Fruit fly (Drosophila melanogaster) whole organism, embryonic: Measurements from ENCODE around the gene CG14427.

ENCODE experiments used
- CG10147 ChIP-seq: fragments of 200-800 bp; sonication (Bioruptor generic); optimal IDR thresholded peaks from 2 replicates; lab custom pipeline; 2019; ENCODE audit warnings: missing biosample characterization, mild to moderate bottlenecking, missing genetic modification characterization, moderate library complexity
- CG1233 ChIP-seq: fragments of 200-800 bp; sonication (Bioruptor generic); optimal IDR thresholded peaks from 4 replicates; lab custom pipeline; 2018; ENCODE audit warnings: missing biosample characterization, mild to moderate bottlenecking, missing genetic modification characterization
- CG13424 ChIP-seq: fragments of 200-800 bp; sonication (Bioruptor generic); optimal IDR thresholded peaks from 2 replicates; lab custom pipeline; 2019; ENCODE audit warnings: missing biosample characterization, mild to moderate bottlenecking, missing genetic modification characterization, moderate library complexity
- CG17385 ChIP-seq: fragments of 200-800 bp; sonication (Bioruptor generic); optimal IDR thresholded peaks from 3 replicates; lab custom pipeline; 2018; ENCODE audit warnings: missing biosample characterization, mild to moderate bottlenecking, missing genetic modification characterization
- CG1792 ChIP-seq: fragments of 200-800 bp; sonication (Bioruptor generic); optimal IDR thresholded peaks from 2 replicates; lab custom pipeline; 2016; ENCODE audit warnings: missing biosample characterization, missing genetic modification characterization
- CG18619 ChIP-seq: fragments of 200-800 bp; sonication (Bioruptor generic); optimal IDR thresholded peaks from 3 replicates; lab custom pipeline; 2017; ENCODE audit warnings: missing biosample characterization, mild to moderate bottlenecking, missing genetic modification characterization
- CG31388 ChIP-seq: fragments of 200-800 bp; sonication (Bioruptor generic); optimal IDR thresholded peaks from 2 replicates; lab custom pipeline; 2016; ENCODE audit warnings: missing biosample characterization, missing genetic modification characterization
- CG33557 ChIP-seq: fragments of 200-800 bp; sonication (Bioruptor generic); optimal IDR thresholded peaks from 2 replicates; lab custom pipeline; 2019; ENCODE audit warnings: missing biosample characterization, mild to moderate bottlenecking, missing genetic modification characterization, moderate library complexity
- CG34224 ChIP-seq: fragments of 200-800 bp; sonication (Bioruptor generic); IDR thresholded peaks from 3 replicates; pipeline ENCODE4 v1.3.6; 2022; ENCODE audit warnings: missing biosample characterization, missing genetic modification characterization; ENCODE audit not compliant: partially characterized antibody
- CG4404 ChIP-seq: fragments of 200-800 bp; sonication (Bioruptor generic); IDR thresholded peaks from 2 replicates; pipeline ENCODE4 v1.3.6; 2022; ENCODE audit warnings: missing biosample characterization, missing genetic modification characterization
- CG6689 ChIP-seq: fragments of 200-800 bp; sonication (Bioruptor generic); IDR thresholded peaks from 2 replicates; pipeline ENCODE4 v1.3.6; 2022; ENCODE audit warnings: missing biosample characterization, missing genetic modification characterization
- CG6813 ChIP-seq: fragments of 200-800 bp; sonication (Bioruptor generic); optimal IDR thresholded peaks from 2 replicates; lab custom pipeline; 2017; ENCODE audit warnings: missing biosample characterization, missing genetic modification characterization, mild to moderate bottlenecking, moderate library complexity, missing genetic modification reagents
- CG8388 ChIP-seq: fragments of 200-800 bp; sonication (Bioruptor generic); optimal IDR thresholded peaks from 2 replicates; lab custom pipeline; 2019; ENCODE audit warnings: missing biosample characterization, mild to moderate bottlenecking, missing genetic modification characterization, moderate library complexity
- CG9817 ChIP-seq: fragments of 200-800 bp; sonication (Bioruptor generic); optimal IDR thresholded peaks from 2 replicates; lab custom pipeline; 2018; ENCODE audit warnings: missing biosample characterization, mild to moderate bottlenecking, missing genetic modification characterization, moderate library complexity
- CTCF ChIP-seq: fragments of 200-800 bp; sonication (Bioruptor generic); optimal IDR thresholded peaks from 2 replicates; lab custom pipeline; 2017; ENCODE audit warnings: missing biosample characterization, mild to moderate bottlenecking, missing genetic modification characterization, moderate library complexity
- Camta ChIP-seq: fragments of 200-800 bp; sonication (Bioruptor generic); optimal IDR thresholded peaks from 2 replicates; lab custom pipeline; 2016; ENCODE audit warnings: missing biosample characterization, missing genetic modification characterization
- D19B ChIP-seq: fragments of 200-800 bp; sonication (Bioruptor generic); optimal IDR thresholded peaks from 2 replicates; lab custom pipeline; 2017; ENCODE audit warnings: missing biosample characterization, mild to moderate bottlenecking, missing genetic modification characterization
- H15 ChIP-seq: fragments of 200-800 bp; sonication (Bioruptor generic); IDR thresholded peaks from 3 replicates; pipeline ENCODE4 v1.3.6; 2022; ENCODE audit warnings: missing biosample characterization, missing genetic modification characterization
- Hand ChIP-seq: fragments of 200-800 bp; sonication (Bioruptor generic); optimal IDR thresholded peaks from 2 replicates; lab custom pipeline; 2017; ENCODE audit warnings: mild to moderate bottlenecking, missing biosample characterization, missing genetic modification reagents, missing genetic modification characterization
- NC2β ChIP-seq: fragments of 200-800 bp; sonication (Bioruptor generic); optimal IDR thresholded peaks from 2 replicates; lab custom pipeline; 2016; ENCODE audit warnings: missing biosample characterization, missing genetic modification characterization
- Nf-YA ChIP-seq: fragments of 200-800 bp; sonication (Bioruptor generic); IDR thresholded peaks from 2 replicates; pipeline ENCODE4 v1.3.6; 2022; ENCODE audit warnings: missing biosample characterization, missing genetic modification characterization
- Oaz ChIP-seq: fragments of 200-800 bp; sonication (Bioruptor generic); IDR thresholded peaks from 2 replicates; pipeline ENCODE4 v1.3.6; 2022; ENCODE audit warnings: missing biosample characterization, missing genetic modification characterization
- Opbp ChIP-seq: fragments of 200-800 bp; sonication (Bioruptor generic); IDR thresholded peaks from 3 replicates; pipeline ENCODE4 v1.3.6; 2022; ENCODE audit warnings: missing biosample characterization, missing genetic modification characterization; ENCODE audit not compliant: partially characterized antibody
- Pdp1 ChIP-seq, 2 experiments: fragments of 200-800 bp; sonication (Bioruptor generic); optimal IDR thresholded peaks; 3 replicates each; lab custom pipeline; 2016; ENCODE audit warnings: missing biosample characterization in 2 of 2, missing genetic modification characterization in 2 of 2, mild to moderate bottlenecking in 1 of 2, moderate library complexity in 1 of 2
- ap ChIP-seq: fragments of 200-800 bp; sonication (Bioruptor generic); IDR thresholded peaks from 2 replicates; pipeline ENCODE4 v1.3.6; 2022; ENCODE audit warnings: missing biosample characterization, missing genetic modification characterization
- corto ChIP-seq: fragments of 200-800 bp; sonication (Bioruptor generic); optimal IDR thresholded peaks from 2 replicates; lab custom pipeline; 2016; ENCODE audit warnings: missing biosample characterization, mild to moderate bottlenecking, missing genetic modification characterization, moderate library complexity
- crc ChIP-seq: fragments of 200-800 bp; sonication (Bioruptor generic); optimal IDR thresholded peaks from 2 replicates; lab custom pipeline; 2016; ENCODE audit warnings: missing biosample characterization, missing genetic modification characterization
- dm ChIP-seq: fragments of 200-800 bp; sonication (Bioruptor generic); optimal IDR thresholded peaks from 3 replicates; lab custom pipeline; 2016; ENCODE audit warnings: missing biosample characterization, missing genetic modification characterization
- dmrt11E ChIP-seq: fragments of 200-800 bp; sonication (Bioruptor generic); optimal IDR thresholded peaks from 3 replicates; lab custom pipeline; 2018; ENCODE audit warnings: missing biosample characterization, mild to moderate bottlenecking, missing genetic modification characterization, moderate library complexity
- exex ChIP-seq: fragments of 200-800 bp; sonication (Bioruptor generic); optimal IDR thresholded peaks from 4 replicates; lab custom pipeline; 2018; ENCODE audit warnings: missing biosample characterization, mild to moderate bottlenecking, missing genetic modification characterization, moderate library complexity
- eyg ChIP-seq: fragments of 200-800 bp; sonication (Bioruptor generic); optimal IDR thresholded peaks from 3 replicates; lab custom pipeline; 2016; ENCODE audit warnings: missing biosample characterization, missing genetic modification characterization
- fd64A ChIP-seq: fragments of 200-800 bp; sonication (Bioruptor generic); optimal IDR thresholded peaks from 3 replicates; lab custom pipeline; 2018; ENCODE audit warnings: missing biosample characterization, mild to moderate bottlenecking, missing genetic modification characterization
- grau ChIP-seq: fragments of 200-800 bp; optimal IDR thresholded peaks from 3 replicates; lab custom pipeline; 2019; ENCODE audit warnings: missing biosample characterization, mild to moderate bottlenecking, missing genetic modification characterization, moderate library complexity
- grn ChIP-seq: fragments of 200-800 bp; sonication (Bioruptor generic); optimal IDR thresholded peaks from 3 replicates; lab custom pipeline; 2017; ENCODE audit warnings: missing biosample characterization, missing genetic modification characterization
- gsb-n ChIP-seq: fragments of 200-800 bp; sonication (Bioruptor generic); optimal IDR thresholded peaks from 3 replicates; lab custom pipeline; 2018; ENCODE audit warnings: missing biosample characterization, mild to moderate bottlenecking, missing genetic modification characterization
- hb ChIP-seq: fragments of 200-800 bp; sonication (Bioruptor generic); IDR thresholded peaks from 3 replicates; pipeline ENCODE4 v1.3.6; 2022; ENCODE audit warnings: missing biosample characterization, missing genetic modification characterization; ENCODE audit not compliant: partially characterized antibody
- lab ChIP-seq: fragments of 200-800 bp; sonication (Bioruptor generic); optimal IDR thresholded peaks from 3 replicates; lab custom pipeline; 2017; ENCODE audit warnings: missing biosample characterization, missing genetic modification characterization, mild to moderate bottlenecking, moderate library complexity, missing genetic modification reagents
- mirr ChIP-seq: fragments of 200-800 bp; sonication (Bioruptor generic); optimal IDR thresholded peaks from 3 replicates; lab custom pipeline; 2018; ENCODE audit warnings: missing biosample characterization, mild to moderate bottlenecking, missing genetic modification characterization
- nerfin-2 ChIP-seq: fragments of 200-800 bp; sonication (Bioruptor generic); IDR thresholded peaks from 2 replicates; pipeline ENCODE4 v1.3.6; 2022; ENCODE audit warnings: missing biosample characterization, missing genetic modification characterization; ENCODE audit not compliant: partially characterized antibody
- nmo ChIP-seq: fragments of 200-800 bp; sonication (Bioruptor generic); optimal IDR thresholded peaks from 2 replicates; lab custom pipeline; 2018; ENCODE audit warnings: missing biosample characterization, mild to moderate bottlenecking, missing genetic modification characterization, moderate library complexity
- odd ChIP-seq: fragments of 200-800 bp; sonication (Bioruptor generic); optimal IDR thresholded peaks from 2 replicates; lab custom pipeline; 2017; ENCODE audit warnings: missing biosample characterization, mild to moderate bottlenecking, missing genetic modification characterization
- pb ChIP-seq: fragments of 200-800 bp; sonication (Bioruptor generic); optimal IDR thresholded peaks from 3 replicates; lab custom pipeline; 2016; ENCODE audit warnings: missing biosample characterization, missing genetic modification characterization
- schlank ChIP-seq: fragments of 200-800 bp; sonication (Bioruptor generic); optimal IDR thresholded peaks from 2 replicates; lab custom pipeline; 2018; ENCODE audit warnings: missing biosample characterization, mild to moderate bottlenecking, missing genetic modification characterization
- sd ChIP-seq: fragments of 200-800 bp; sonication (Bioruptor generic); optimal IDR thresholded peaks from 3 replicates; lab custom pipeline; 2018; ENCODE audit warnings: missing biosample characterization, mild to moderate bottlenecking, missing genetic modification characterization, moderate library complexity
- slou ChIP-seq: fragments of 200-800 bp; sonication (Bioruptor generic); optimal IDR thresholded peaks from 3 replicates; lab custom pipeline; 2016; ENCODE audit warnings: missing biosample characterization, missing genetic modification characterization
- usp ChIP-seq: fragments of >200 bp; optimal IDR thresholded peaks from 2 replicates; lab custom pipeline; 2017; ENCODE audit warnings: missing biosample characterization, missing genetic modification characterization
- wek ChIP-seq: fragments of 200-800 bp; sonication (Bioruptor generic); optimal IDR thresholded peaks from 3 replicates; lab custom pipeline; 2018; ENCODE audit warnings: missing biosample characterization, mild to moderate bottlenecking, missing genetic modification characterization, moderate library complexity
- zfh2 ChIP-seq: fragments of 200-800 bp; sonication (Bioruptor generic); optimal IDR thresholded peaks from 2 replicates; lab custom pipeline; 2016; ENCODE audit warnings: missing biosample characterization, missing genetic modification characterization

The CG14427 gene

DNA sequence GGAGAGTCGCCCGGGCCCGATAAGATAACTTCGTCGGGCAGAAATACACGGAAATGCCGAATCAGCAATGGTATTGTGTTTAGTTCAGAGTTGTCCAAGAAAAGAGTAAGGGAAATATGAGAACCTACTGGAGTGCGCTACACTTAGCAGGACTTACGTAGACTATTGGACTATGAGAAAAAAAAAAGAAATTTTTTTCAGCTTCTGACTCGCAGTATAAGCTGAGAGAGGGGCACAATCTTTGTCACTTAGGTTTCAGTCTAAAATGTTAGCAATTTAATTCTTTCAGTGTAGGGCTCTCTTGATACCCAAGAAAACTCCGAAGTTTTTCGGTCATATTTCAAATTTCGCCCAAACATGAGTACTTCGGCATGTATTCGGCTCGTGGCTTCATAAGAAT, 46.6 kb upstream of the CG14427 start (continued):
- peak; percentile 75 for TF ChIP-seq nmo (GFP tag; lab: Kevin White, UChicago)
- TF ChIP-seq hb (GFP tag; lab: Robert Waterston, UW), result no peak
- TF ChIP-seq CG34224, result no peak
- peak; percentile 47 for TF ChIP-seq eyg (GFP tag; lab: Kevin White, UChicago)
- TF ChIP-seq zfh2 (GFP tag; lab: Kevin White, UChicago), result peak; percentile 66

DNA sequence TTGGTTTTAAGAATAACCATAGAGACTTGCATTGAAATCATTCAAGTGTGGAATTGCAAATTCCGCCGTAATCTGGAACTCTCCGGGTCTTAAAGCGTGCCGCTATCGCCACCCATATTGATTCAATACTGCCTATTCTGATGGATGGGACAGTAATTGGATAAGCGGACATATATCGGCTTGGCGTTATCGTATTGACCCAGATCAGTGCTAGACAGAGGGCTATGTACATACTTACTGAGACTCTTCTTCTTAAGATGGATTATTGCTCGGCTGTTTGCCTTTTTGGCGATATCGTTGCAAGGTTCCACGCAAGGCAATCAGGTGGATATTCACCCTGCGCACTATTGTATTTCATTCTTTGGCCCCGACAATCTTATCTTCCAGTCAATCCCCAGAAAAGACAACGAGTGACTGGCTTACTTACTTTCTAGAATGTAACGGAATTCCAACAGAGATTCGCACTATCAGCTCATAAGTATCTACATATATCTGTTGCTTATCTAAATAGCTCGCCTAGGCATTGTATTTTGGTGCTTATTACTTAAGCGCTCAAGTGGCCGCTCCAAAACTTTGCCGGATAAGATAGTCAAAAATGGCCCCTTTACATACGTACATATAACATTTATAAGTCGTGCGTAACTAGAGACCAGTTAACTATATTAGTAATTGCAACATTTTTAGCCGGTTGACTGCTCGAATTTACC, 45.8 kb upstream of the CG14427 start:
- TF ChIP-seq CTCF (GFP tag; lab: Kevin White, UChicago) (no peak), CG18619 (GFP tag; lab: Kevin White, UChicago) (peak; percentile 15), fd64A (GFP tag; lab: Kevin White, UChicago) (peak; percentile 7), nerfin-2 (GFP tag; lab: Robert Waterston, UW) (no peak), H15 (GFP tag; lab: Robert Waterston, UW) (no peak), wek (GFP tag; lab: Kevin White, UChicago) (peak; percentile 43), odd (GFP tag; lab: Kevin White, UChicago) (peak; percentile 40), gsb-n (tag; lab: Kevin White, UChicago) (no peak), mirr (GFP tag; lab: Kevin White, UChicago) (peak; percentile 84), CG17385 (GFP tag; lab: Kevin White, UChicago) (peak; percentile 13), Oaz (GFP tag; lab: Robert Waterston, UW) (no peak), CG31388 (GFP tag; lab: Kevin White, UChicago) (no peak), CG8388 (GFP tag; lab: Kevin White, UChicago) (no peak), crc (no peak), grn (GFP tag; lab: Kevin White, UChicago) (peak; percentile 77), CG6689 (no peak), Camta (GFP tag; lab: Kevin White, UChicago) (no peak), lab (peak; percentile 34), sd (peak; percentile 79), grau (tag; lab: Kevin White, UChicago) (no peak), CG13424 (tag; lab: Kevin White, UChicago) (peak; percentile 20), Hand (GFP tag; lab: Kevin White, UChicago) (peak; percentile 14), CG9817 (tag; lab: Kevin White, UChicago) (no peak), corto (GFP tag; lab: Kevin White, UChicago) (no peak), dm (GFP tag; lab: Kevin White, UChicago) (no peak), dmrt11E (tag; lab: Kevin White, UChicago) (peak; percentile 22), Pdp1 (GFP tag; optimal IDR thresholded peaks at IDR 0.05; lab: Kevin White, UChicago) (peak in 1 of 2 experiments; percentile 22), D19B (GFP tag; lab: Kevin White, UChicago) (no peak), Opbp (no peak), CG33557 (GFP tag; lab: Kevin White, UChicago) (peak; percentile 43), CG1233 (GFP tag; lab: Kevin White, UChicago) (peak; percentile 6), ap (GFP tag; lab: Robert Waterston, UW) (no peak), Nf-YA (GFP tag; lab: Robert Waterston, UW) (no peak), CG4404 (GFP tag; lab: Robert Waterston, UW) (no peak), slou (GFP tag; lab: Kevin White, UChicago) (no peak), schlank (tag; lab: Kevin White, UChicago) (peak; percentile 4), CG6813 (GFP tag; lab: Kevin White, UChicago) (peak; percentile 40), pb (GFP tag; lab: Kevin White, UChicago) (no peak), exex (tag; lab: Kevin White, UChicago) (peak; percentile 83), usp (GFP tag; lab: Kevin White, UChicago) (no peak), NC2β (GFP tag; lab: Kevin White, UChicago) (no peak), CG10147 (no peak), CG1792 (no peak)
